Worm (Caenorhabditis elegans): ENCODE data around the gene cct-3.

DNA sequence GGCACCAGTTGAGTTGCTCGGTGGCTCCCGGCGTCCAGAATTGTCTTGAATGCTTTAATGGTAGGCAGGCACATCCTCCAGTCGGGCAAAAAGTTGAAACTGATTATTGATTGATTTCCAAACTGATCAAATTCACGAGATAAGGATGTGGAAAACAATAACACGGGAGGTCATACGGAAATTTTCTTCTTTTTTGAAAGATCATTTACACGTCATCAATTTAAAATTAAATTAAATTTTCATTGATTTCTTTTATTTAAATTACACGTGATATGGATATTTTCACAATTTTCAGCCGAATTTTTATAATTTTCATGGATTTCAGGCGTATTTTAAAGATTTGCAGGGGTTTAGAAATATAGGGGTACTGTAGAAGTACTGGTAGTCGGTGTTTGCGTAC, 9.9 kb upstream of the cct-3 start, which contains the start of gene cbs-2:
- no peak for TF ChIP-seq ceh-22 (tag; optimal IDR thresholded peaks at IDR 0.05)
- no peak for TF ChIP-seq pha-4 (tag; optimal IDR thresholded peaks at IDR 0.05)
- TF ChIP-seq hlh-8 (tag; optimal IDR thresholded peaks at IDR 0.05) = no peak
- no peak for TF ChIP-seq pha-2 (tag; optimal IDR thresholded peaks at IDR 0.05)
- no peak for TF ChIP-seq sox-4 (tag; optimal IDR thresholded peaks at IDR 0.05)

Data from whole organism, late embryonic.